Worm (Caenorhabditis elegans): ENCODE measurements around the gene grl-5.

DNA sequence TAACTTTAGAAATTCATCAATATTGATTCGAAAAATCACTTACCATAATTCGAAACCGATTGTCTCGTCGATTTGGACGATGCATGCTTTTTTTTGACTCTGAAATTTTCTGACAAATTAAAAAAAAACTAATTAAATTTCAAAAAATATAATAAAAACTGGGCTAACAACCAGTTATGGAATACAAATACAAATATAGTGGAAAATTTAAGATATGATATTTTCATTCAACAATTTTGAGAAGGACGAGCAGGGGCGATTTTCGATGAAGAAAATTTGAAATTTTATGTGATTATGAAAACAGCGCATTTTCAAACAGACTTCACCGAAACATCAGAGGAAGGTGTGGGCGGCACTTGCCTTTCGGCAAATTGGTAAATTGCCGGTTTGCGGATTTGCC lies 32.2 kb downstream of the grl-5 start, which contains the start of gene F13A2.1:
- no peak for TF ChIP-seq M03D4.4 (tag; optimal IDR thresholded peaks at IDR 0.05)
- no peak for TF ChIP-seq nhr-28 (tag; optimal IDR thresholded peaks at IDR 0.05)
- no peak for TF ChIP-seq lin-13 (tag; optimal IDR thresholded peaks at IDR 0.05)
- TF ChIP-seq tbx-8 (GFP tag; optimal IDR thresholded peaks at IDR 0.05) = no peak
- TF ChIP-seq ztf-11 (tag; optimal IDR thresholded peaks at IDR 0.05) = no peak
- TF ChIP-seq snpc-4 (tag; optimal IDR thresholded peaks at IDR 0.05) = no peak
- no peak for TF ChIP-seq mls-2 (tag; optimal IDR thresholded peaks at IDR 0.05)
- no peak for TF ChIP-seq unc-62 (GFP tag; optimal IDR thresholded peaks at IDR 0.05)
- no peak for TF ChIP-seq nhr-237 (tag; optimal IDR thresholded peaks at IDR 0.05)
- no peak for TF ChIP-seq nhr-2 (tag; optimal IDR thresholded peaks at IDR 0.05)
- TF ChIP-seq ces-1 (GFP tag; optimal IDR thresholded peaks at IDR 0.05) = no peak
